Worm (Caenorhabditis elegans) whole organism, L4 larva: ENCODE measurements around the gene crb-1.
A peak's percentile ranks its signal among the peaks of the same experiment; 100 is the strongest.

ENCODE experiments used
- F10B5.3 ChIP-seq: sonication (generic microtip); optimal IDR thresholded peaks from 2 replicates; lab custom pipeline; 2016; ENCODE audit warnings: mild to moderate bottlenecking, missing genetic modification characterization, missing compliant biosample characterization
- F26F4.8 ChIP-seq: fragments of 200-800 bp; sonication (Bioruptor generic); conservative IDR thresholded peaks from 2 replicates; pipeline ENCODE4 v1.3.6; 2022; ENCODE audit warnings: missing genetic modification characterization, missing compliant biosample characterization
- T20F7.1 ChIP-seq: fragments of 200-800 bp; sonication (Bioruptor generic); optimal IDR thresholded peaks from 2 replicates; lab custom pipeline; 2018; ENCODE audit warnings: mild to moderate bottlenecking, missing genetic modification characterization, missing compliant biosample characterization
- Y75B8A.6 ChIP-seq: fragments of 200-800 bp; sonication (Bioruptor generic); IDR thresholded peaks from 2 replicates; pipeline ENCODE4 v1.3.6; 2022; ENCODE audit warnings: missing genetic modification reagents, missing genetic modification characterization, missing compliant biosample characterization
- aha-1 ChIP-seq: fragments of 150-350 bp; peaks from one replicate; lab custom pipeline; 2014; ENCODE audit warnings: missing biosample characterization, missing genetic modification characterization
- attf-4 ChIP-seq: sonication (generic microtip); optimal IDR thresholded peaks from 3 replicates; lab custom pipeline; 2017; ENCODE audit warnings: missing biosample characterization, missing genetic modification characterization
- ceh-20 ChIP-seq: fragments of 200-800 bp; sonication (Bioruptor generic); IDR thresholded peaks from 2 replicates; pipeline ENCODE4 v1.3.6; 2022; ENCODE audit warnings: missing genetic modification reagents, missing genetic modification characterization, missing compliant biosample characterization
- ceh-44 ChIP-seq: fragments of 200-800 bp; sonication (Bioruptor generic); IDR thresholded peaks from 2 replicates; pipeline ENCODE4 v1.3.6; 2022; ENCODE audit warnings: missing genetic modification reagents, missing genetic modification characterization, missing compliant biosample characterization
- ceh-82 ChIP-seq: sonication (generic microtip); optimal IDR thresholded peaks from 2 replicates; lab custom pipeline; 2017; ENCODE audit warnings: missing biosample characterization, missing genetic modification characterization
- daf-12 ChIP-seq: fragments of 150-350 bp; optimal IDR thresholded peaks from 2 replicates; lab custom pipeline; 2014; ENCODE audit warnings: missing biosample characterization, missing genetic modification reagents, missing genetic modification characterization
- dve-1 ChIP-seq: sonication (generic microtip); optimal IDR thresholded peaks from 2 replicates; lab custom pipeline; 2017; ENCODE audit warnings: antibody characterized with exemption, mild to moderate bottlenecking, missing genetic modification characterization, missing compliant biosample characterization; ENCODE audit not compliant: insufficient read depth
- egl-43 ChIP-seq: fragments of 200-800 bp; sonication (Bioruptor generic); IDR thresholded peaks from 2 replicates; pipeline ENCODE4 v1.3.6; 2022; ENCODE audit warnings: missing genetic modification reagents, missing genetic modification characterization, missing compliant biosample characterization
- fkh-10 ChIP-seq: fragments of 150-350 bp; optimal IDR thresholded peaks from 2 replicates; lab custom pipeline; 2014; ENCODE audit warnings: missing biosample characterization, missing genetic modification reagents, missing genetic modification characterization
- hmg-1.1 ChIP-seq: fragments of 200-800 bp; sonication (Bioruptor generic); IDR thresholded peaks from 2 replicates; pipeline ENCODE4 v1.3.6; 2022; ENCODE audit warnings: missing genetic modification reagents, missing genetic modification characterization, missing compliant biosample characterization
- lim-7 ChIP-seq: fragments of 200-800 bp; sonication (Bioruptor generic); IDR thresholded peaks from 2 replicates; pipeline ENCODE4 v1.3.6; 2022; ENCODE audit warnings: missing genetic modification characterization, missing compliant biosample characterization
- lin-15B ChIP-seq: fragments of 150-350 bp; sonication (generic microtip); optimal IDR thresholded peaks from 3 replicates; lab custom pipeline; 2014; ENCODE audit warnings: missing biosample characterization, missing genetic modification characterization
- lin-29 ChIP-seq: fragments of 200-800 bp; sonication (Bioruptor generic); IDR thresholded peaks from 2 replicates; pipeline ENCODE4 v1.3.6; 2022; ENCODE audit warnings: missing genetic modification reagents, missing genetic modification characterization, missing compliant biosample characterization
- lir-3 ChIP-seq: sonication (generic microtip); optimal IDR thresholded peaks from 2 replicates; lab custom pipeline; 2016; ENCODE audit warnings: mild to moderate bottlenecking, missing genetic modification characterization, missing compliant biosample characterization
- mep-1 ChIP-seq: fragments of 150-350 bp; sonication (generic microtip); optimal IDR thresholded peaks from 3 replicates; lab custom pipeline; 2014; ENCODE audit warnings: missing biosample characterization, missing genetic modification characterization
- mes-2 ChIP-seq: sonication (generic microtip); optimal IDR thresholded peaks from 2 replicates; lab custom pipeline; 2016; ENCODE audit warnings: missing genotype, mild to moderate bottlenecking, missing genetic modification characterization, missing compliant biosample characterization; ENCODE audit not compliant: poor library complexity, severe bottlenecking
- mxl-2 ChIP-seq: fragments of 200-800 bp; sonication (Bioruptor generic); conservative IDR thresholded peaks from 2 replicates; pipeline ENCODE4 v1.3.6; 2022; ENCODE audit warnings: missing genetic modification reagents, missing genetic modification characterization, missing compliant biosample characterization
- nhr-102 ChIP-seq: sonication (generic microtip); optimal IDR thresholded peaks from 2 replicates; lab custom pipeline; 2016; ENCODE audit warnings: mild to moderate bottlenecking, missing genetic modification characterization, moderate library complexity, missing compliant biosample characterization
- nhr-25 ChIP-seq: sonication (generic microtip); optimal IDR thresholded peaks from 2 replicates; lab custom pipeline; 2017; ENCODE audit warnings: missing genetic modification characterization, mild to moderate bottlenecking, missing compliant biosample characterization, antibody characterized with exemption, moderate library complexity, borderline replicate concordance; ENCODE audit not compliant: insufficient read depth
- nhr-28 ChIP-seq: fragments of 150-350 bp; optimal IDR thresholded peaks from 2 replicates; lab custom pipeline; 2014; ENCODE audit warnings: missing biosample characterization, missing genetic modification characterization
- nhr-42 ChIP-seq: fragments of 200-800 bp; sonication (Bioruptor generic); IDR thresholded peaks from 2 replicates; pipeline ENCODE4 v1.3.6; 2022; ENCODE audit warnings: missing genetic modification characterization, missing compliant biosample characterization
- pha-4 ChIP-seq, 2 experiments: fragments of 150-350 bp in 1 of 2; fragments of 200-800 bp in 1 of 2; sonication (Bioruptor generic) in 1 of 2; IDR thresholded peaks in 1 of 2; optimal IDR thresholded peaks in 1 of 2; 2 replicates each; pipeline versions ENCODE4 v1.3.6 to Lab custom; 2014 to 2022; ENCODE audit warnings: missing genetic modification characterization in 2 of 2, missing genetic modification reagents in 2 of 2, missing biosample characterization in 1 of 2, missing compliant biosample characterization in 1 of 2
- snpc-4 ChIP-seq: fragments of 150-350 bp; optimal IDR thresholded peaks from 2 replicates; lab custom pipeline; 2014; ENCODE audit warnings: missing biosample characterization, missing genetic modification characterization
- unc-130 ChIP-seq: sonication (generic microtip); optimal IDR thresholded peaks from 2 replicates; lab custom pipeline; 2016; ENCODE audit warnings: missing genetic modification reagents, missing genetic modification characterization, missing compliant biosample characterization
- unc-62 ChIP-seq, 3 experiments: fragments of 150-350 bp in 1 of 3; sonication (generic microtip); optimal IDR thresholded peaks in 2 of 3; peaks in 1 of 3; 1 replicate in 1 of 3; 2 replicates in 2 of 3; lab custom pipeline; 2014 to 2017; ENCODE audit warnings: missing biosample characterization in 3 of 3, missing genetic modification characterization in 3 of 3, missing genetic modification reagents in 3 of 3, missing genotype in 1 of 3
- vab-7 ChIP-seq: fragments of 200-800 bp; sonication (Bioruptor generic); IDR thresholded peaks from 2 replicates; pipeline ENCODE4 v1.3.6; 2022; ENCODE audit warnings: missing genetic modification reagents, missing genetic modification characterization, missing compliant biosample characterization
- zag-1 ChIP-seq: fragments of 150-350 bp; optimal IDR thresholded peaks from 2 replicates; lab custom pipeline; 2014; ENCODE audit warnings: missing biosample characterization, missing genetic modification characterization
- zfp-2 ChIP-seq: sonication (generic microtip); optimal IDR thresholded peaks from 2 replicates; lab custom pipeline; 2016; ENCODE audit warnings: mild to moderate bottlenecking, missing genetic modification characterization, missing compliant biosample characterization
- zip-2 ChIP-seq: fragments of 150-350 bp; optimal IDR thresholded peaks from 2 replicates; lab custom pipeline; 2014; ENCODE audit warnings: missing biosample characterization, missing genetic modification characterization
- ztf-7 ChIP-seq: fragments of 150-350 bp; optimal IDR thresholded peaks from 2 replicates; lab custom pipeline; 2014; ENCODE audit warnings: missing biosample characterization, missing genetic modification characterization

The crb-1 gene

ce11 chrX:17362529-17362928 is 51.3 kb downstream of the crb-1 start, which contains the start of gene F10D7.11:
F10D7.11 (plus strand) TSS chrX:17362829.
- TF ChIP-seq F26F4.8 (GFP tag; lab: Robert Waterston, UW) (no peak), ceh-20 (GFP tag; lab: Robert Waterston, UW) (no peak), mep-1 (tag; lab: Kevin White, UChicago) (no peak), mxl-2 (GFP tag; lab: Robert Waterston, UW) (no peak), unc-130 (no peak), lim-7 (GFP tag; lab: Robert Waterston, UW) (no peak), aha-1 (tag; lab: Kevin White, UChicago) (no peak), zip-2 (tag; lab: Kevin White, UChicago) (no peak), ztf-7 (no peak)

ce11 chrX:17359452-17359851 is 54.4 kb downstream of the crb-1 start, which contains the start of gene npr-36:
npr-36 (plus strand) TSS chrX:17359752.
- TF ChIP-seq F26F4.8 (GFP tag; lab: Robert Waterston, UW) (no peak), unc-62 (GFP tag; optimal IDR thresholded peaks at IDR 0.05 in 1 of 2; lab: Kevin White, UChicago) (peak in 1 of 2 experiments; percentile 77), unc-62 (tag; optimal IDR thresholded peaks at IDR 0.05; lab: Kevin White, UChicago) (no peak)

- TF ChIP-seq nhr-42 (GFP tag; lab: Robert Waterston, UW) = no peak
- TF ChIP-seq lin-29 (GFP tag; lab: Robert Waterston, UW) = no peak
- TF ChIP-seq nhr-102 = no peak
- TF ChIP-seq daf-12 (tag; lab: Kevin White, UChicago) = no peak
- TF ChIP-seq snpc-4 (tag; lab: Kevin White, UChicago) = no peak
- no peak for TF ChIP-seq ceh-82 (tag; lab: Kevin White, UChicago)
- TF ChIP-seq nhr-28 (tag; lab: Kevin White, UChicago) = no peak
- no peak for TF ChIP-seq zfp-2 (tag; lab: Kevin White, UChicago)
- TF ChIP-seq pha-4 (GFP tag; IDR thresholded peaks at IDR 0.05; lab: Robert Waterston, UW) = no peak
- no peak for TF ChIP-seq pha-4 (tag; optimal IDR thresholded peaks at IDR 0.05; lab: Kevin White, UChicago)
- TF ChIP-seq lin-15B (tag; lab: Kevin White, UChicago) = no peak
- TF ChIP-seq fkh-10 (GFP tag; lab: Kevin White, UChicago) = no peak
- TF ChIP-seq zag-1 = no peak
- no peak for TF ChIP-seq nhr-25
- TF ChIP-seq ceh-44 (GFP tag; lab: Robert Waterston, UW) = no peak
- TF ChIP-seq T20F7.1 (GFP tag; lab: Kevin White, UChicago) = no peak
- TF ChIP-seq Y75B8A.6 (GFP tag; lab: Robert Waterston, UW) = no peak
- TF ChIP-seq ztf-7 = no peak
- no peak for TF ChIP-seq attf-4 (tag; lab: Kevin White, UChicago)
- no peak for TF ChIP-seq lir-3 (tag; lab: Kevin White, UChicago)
Observed at ce11 chrX:17356748-17357147, 57.1 kb downstream of the crb-1 start.

ce11 chrX:17355462-17355861 is 58.4 kb downstream of the crb-1 start:
- TF ChIP-seq vab-7 (GFP tag; lab: Robert Waterston, UW) = no peak
- no peak for TF ChIP-seq fkh-10 (GFP tag; lab: Kevin White, UChicago)
- TF ChIP-seq mes-2 (tag; lab: Kevin White, UChicago) = no peak
- TF ChIP-seq egl-43 (GFP tag; lab: Robert Waterston, UW) = no peak
- no peak for TF ChIP-seq dve-1 (tag; lab: Kevin White, UChicago)
- TF ChIP-seq snpc-4 (tag; lab: Kevin White, UChicago) = no peak
- TF ChIP-seq nhr-102 = no peak
- TF ChIP-seq F10B5.3 (tag; lab: Kevin White, UChicago) = no peak
- TF ChIP-seq hmg-1.1 (GFP tag; lab: Robert Waterston, UW) = no peak
